Fruit fly (Drosophila melanogaster): ENCODE data around the gene Vps15.

DNA sequence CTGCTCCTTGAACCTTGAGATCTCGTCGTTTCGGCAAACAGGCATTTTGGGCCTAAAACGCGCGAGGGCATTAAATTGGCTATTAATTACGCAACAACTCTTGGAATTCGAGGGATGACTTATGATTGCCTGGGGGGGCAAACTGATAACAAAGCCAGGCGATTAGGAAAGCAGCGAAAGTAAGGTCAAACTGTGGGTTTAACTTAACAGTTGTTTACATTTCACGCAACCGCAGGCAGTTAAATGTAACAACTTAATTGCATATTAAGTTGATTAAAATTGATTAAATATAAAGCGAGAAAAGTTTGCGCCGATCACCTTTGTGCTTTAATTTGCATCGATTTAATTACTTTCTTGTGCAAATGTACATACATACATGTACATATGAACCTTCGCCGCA, 42.0 kb upstream of the Vps15 start:
- no peak for TF ChIP-seq Rel (GFP tag; optimal IDR thresholded peaks at IDR 0.05)
- no peak for TF ChIP-seq Rel (tag; optimal IDR thresholded peaks at IDR 0.05)
- no peak for TF ChIP-seq Dfd (GFP tag; optimal IDR thresholded peaks at IDR 0.05)
- TF ChIP-seq Abd-B (GFP tag; optimal IDR thresholded peaks at IDR 0.05): no peak
- TF ChIP-seq Jra (GFP tag; optimal IDR thresholded peaks at IDR 0.05): no peak

All from whole organism, wandering third instar larva.